Fruit fly (Drosophila melanogaster) whole organism, embryonic: ENCODE data around the gene CG10341.

Experiments used
- BtbVII ChIP-seq: fragments of 200-800 bp; sonication (Bioruptor generic); optimal IDR thresholded peaks from 3 replicates; lab custom pipeline; 2017; ENCODE audit warnings: missing biosample characterization, mild to moderate bottlenecking, missing genetic modification characterization
- CG10147 ChIP-seq: fragments of 200-800 bp; sonication (Bioruptor generic); optimal IDR thresholded peaks from 2 replicates; lab custom pipeline; 2019; ENCODE audit warnings: missing biosample characterization, mild to moderate bottlenecking, missing genetic modification characterization, moderate library complexity
- CG11093 ChIP-seq: fragments of 200-800 bp; sonication (Bioruptor generic); IDR thresholded peaks from 3 replicates; pipeline ENCODE4 v1.3.6; 2022; ENCODE audit warnings: missing biosample characterization, missing genetic modification characterization
- CG11723 ChIP-seq: fragments of 200-800 bp; sonication (Bioruptor generic); optimal IDR thresholded peaks from 2 replicates; lab custom pipeline; 2017; ENCODE audit warnings: missing biosample characterization, mild to moderate bottlenecking, missing genetic modification characterization
- CG12104 ChIP-seq: fragments of 200-800 bp; sonication (Bioruptor generic); optimal IDR thresholded peaks from 3 replicates; lab custom pipeline; 2016; ENCODE audit warnings: missing biosample characterization, missing genetic modification characterization
- CG12299 ChIP-seq: fragments of 200-800 bp; sonication (Bioruptor generic); optimal IDR thresholded peaks from 2 replicates; lab custom pipeline; 2018; ENCODE audit warnings: missing biosample characterization, mild to moderate bottlenecking, missing genetic modification characterization
- CG12659 ChIP-seq: fragments of 200-800 bp; sonication (Bioruptor generic); optimal IDR thresholded peaks from 3 replicates; lab custom pipeline; 2017; ENCODE audit warnings: mild to moderate bottlenecking, missing biosample characterization, missing genetic modification reagents, missing genetic modification characterization
- CG12942 ChIP-seq: fragments of 200-800 bp; sonication (Bioruptor generic); optimal IDR thresholded peaks from 3 replicates; lab custom pipeline; 2016; ENCODE audit warnings: missing biosample characterization, missing genetic modification characterization
- CG14050 ChIP-seq: fragments of 200-800 bp; sonication (Bioruptor generic); IDR thresholded peaks from 3 replicates; pipeline ENCODE4 v1.3.6; 2022; ENCODE audit warnings: missing biosample characterization, missing genetic modification characterization
- CG14667 ChIP-seq: fragments of 200-800 bp; sonication (Bioruptor generic); IDR thresholded peaks from 2 replicates; pipeline ENCODE4 v1.3.6; 2022; ENCODE audit warnings: missing biosample characterization, missing genetic modification characterization
- CG15514 ChIP-seq: fragments of 200-800 bp; sonication (Bioruptor generic); optimal IDR thresholded peaks from 3 replicates; lab custom pipeline; 2017; ENCODE audit warnings: missing biosample characterization, missing genetic modification characterization, mild to moderate bottlenecking, moderate library complexity, missing genetic modification reagents
- CG17612 ChIP-seq: fragments of 200-800 bp; sonication (Bioruptor generic); IDR thresholded peaks from 2 replicates; pipeline ENCODE4 v1.3.6; 2022; ENCODE audit warnings: missing biosample characterization, missing genetic modification characterization
- CG2116 ChIP-seq: fragments of 200-800 bp; sonication (Bioruptor generic); optimal IDR thresholded peaks from 3 replicates; lab custom pipeline; 2018; ENCODE audit warnings: missing biosample characterization, mild to moderate bottlenecking, missing genetic modification characterization
- CG2875 ChIP-seq: fragments of 200-800 bp; sonication (Bioruptor generic); optimal IDR thresholded peaks from 2 replicates; lab custom pipeline; 2017; ENCODE audit warnings: missing biosample characterization, mild to moderate bottlenecking, missing genetic modification characterization, missing genetic modification reagents
- CG3995 ChIP-seq: fragments of 200-800 bp; sonication (Bioruptor generic); optimal IDR thresholded peaks from 3 replicates; lab custom pipeline; 2016; ENCODE audit warnings: missing biosample characterization, missing genetic modification characterization
- CG42726 ChIP-seq: fragments of 200-800 bp; sonication (Bioruptor generic); IDR thresholded peaks from 2 replicates; pipeline ENCODE4 v1.3.6; 2022; ENCODE audit warnings: missing biosample characterization, missing genetic modification characterization; ENCODE audit not compliant: partially characterized antibody
- CG7357 ChIP-seq: fragments of 200-800 bp; sonication (Bioruptor generic); IDR thresholded peaks from 3 replicates; pipeline ENCODE4 v1.3.6; 2022; ENCODE audit warnings: missing biosample characterization, missing genetic modification characterization
- CG7839 ChIP-seq: fragments of 200-800 bp; sonication (Bioruptor generic); optimal IDR thresholded peaks from 3 replicates; lab custom pipeline; 2018; ENCODE audit warnings: missing biosample characterization, mild to moderate bottlenecking, missing genetic modification characterization, moderate library complexity
- CG7963 ChIP-seq: fragments of 200-800 bp; sonication (Bioruptor generic); IDR thresholded peaks from 3 replicates; pipeline ENCODE4 v1.3.6; 2022; ENCODE audit warnings: missing biosample characterization, missing genetic modification characterization; ENCODE audit not compliant: partially characterized antibody
- CG8359 ChIP-seq: fragments of 200-800 bp; sonication (Bioruptor generic); optimal IDR thresholded peaks from 2 replicates; lab custom pipeline; 2017; ENCODE audit warnings: missing biosample characterization, mild to moderate bottlenecking, missing genetic modification characterization, borderline replicate concordance
- D19A ChIP-seq: fragments of 200-800 bp; optimal IDR thresholded peaks from 3 replicates; lab custom pipeline; 2019; ENCODE audit warnings: missing biosample characterization, mild to moderate bottlenecking, missing genetic modification characterization, moderate library complexity
- Dfd ChIP-seq, 2 experiments: fragments of >200 bp; optimal IDR thresholded peaks; 2 replicates each; lab custom pipeline; 2017; ENCODE audit warnings: missing biosample characterization in 2 of 2, missing genetic modification characterization in 2 of 2
- Dip3 ChIP-seq: fragments of 200-800 bp; sonication (Bioruptor generic); optimal IDR thresholded peaks from 3 replicates; lab custom pipeline; 2016; ENCODE audit warnings: missing biosample characterization, missing genetic modification characterization
- Doc2 ChIP-seq: fragments of 200-800 bp; sonication (Bioruptor generic); IDR thresholded peaks from 2 replicates; pipeline ENCODE4 v1.3.6; 2022; ENCODE audit warnings: missing biosample characterization, missing genetic modification characterization
- Gsc ChIP-seq: fragments of 200-800 bp; sonication (Bioruptor generic); IDR thresholded peaks from 2 replicates; pipeline ENCODE4 v1.3.6; 2022; ENCODE audit warnings: missing biosample characterization, missing genetic modification characterization
- HLH54F ChIP-seq: fragments of 200-800 bp; sonication (Bioruptor generic); optimal IDR thresholded peaks from 3 replicates; lab custom pipeline; 2016; ENCODE audit warnings: missing biosample characterization, missing genetic modification characterization
- Mes4 ChIP-seq: fragments of 200-800 bp; sonication (Bioruptor generic); optimal IDR thresholded peaks from 2 replicates; lab custom pipeline; 2016; ENCODE audit warnings: missing biosample characterization, missing genetic modification characterization
- Pdp1 ChIP-seq, 2 experiments: fragments of 200-800 bp; sonication (Bioruptor generic); optimal IDR thresholded peaks; 3 replicates each; lab custom pipeline; 2016; ENCODE audit warnings: missing biosample characterization in 2 of 2, missing genetic modification characterization in 2 of 2, mild to moderate bottlenecking in 1 of 2, moderate library complexity in 1 of 2
- Side ChIP-seq: fragments of 200-800 bp; sonication (Bioruptor generic); optimal IDR thresholded peaks from 2 replicates; lab custom pipeline; 2016; ENCODE audit warnings: missing biosample characterization, missing genetic modification characterization
- Six4 ChIP-seq: fragments of 200-800 bp; sonication (Bioruptor generic); optimal IDR thresholded peaks from 2 replicates; lab custom pipeline; 2016; ENCODE audit warnings: missing biosample characterization, missing genetic modification characterization
- Usf ChIP-seq: fragments of 200-800 bp; sonication (Bioruptor generic); optimal IDR thresholded peaks from 2 replicates; lab custom pipeline; 2017; ENCODE audit warnings: missing genotype, missing biosample characterization, missing genetic modification characterization
- ara ChIP-seq: fragments of 200-800 bp; sonication (Bioruptor generic); IDR thresholded peaks from 2 replicates; pipeline ENCODE4 v1.3.6; 2022; ENCODE audit warnings: missing biosample characterization, missing genetic modification characterization
- cas ChIP-seq: fragments of 200-800 bp; sonication (Bioruptor generic); IDR thresholded peaks from 2 replicates; pipeline ENCODE4 v1.3.6; 2022; ENCODE audit warnings: missing biosample characterization, missing genetic modification characterization
- chif ChIP-seq, 2 experiments: fragments of 200-800 bp; sonication (Bioruptor generic); optimal IDR thresholded peaks; 3 replicates each; lab custom pipeline; 2016; ENCODE audit warnings: missing biosample characterization in 2 of 2, missing genetic modification characterization in 2 of 2
- dysf ChIP-seq: fragments of 200-800 bp; sonication (Bioruptor generic); IDR thresholded peaks from 3 replicates; pipeline ENCODE4 v1.3.6; 2022; ENCODE audit warnings: missing biosample characterization, missing genetic modification characterization
- esg ChIP-seq: fragments of 200-800 bp; sonication (Bioruptor generic); conservative IDR thresholded peaks from 2 replicates; pipeline ENCODE4 v1.3.6; 2022; ENCODE audit warnings: missing biosample characterization, missing genetic modification characterization
- ewg ChIP-seq: fragments of 200-800 bp; sonication (Bioruptor generic); optimal IDR thresholded peaks from 3 replicates; lab custom pipeline; 2017; ENCODE audit warnings: mild to moderate bottlenecking, missing biosample characterization, missing genetic modification reagents, missing genetic modification characterization
- exex ChIP-seq: fragments of 200-800 bp; sonication (Bioruptor generic); optimal IDR thresholded peaks from 4 replicates; lab custom pipeline; 2018; ENCODE audit warnings: missing biosample characterization, mild to moderate bottlenecking, missing genetic modification characterization, moderate library complexity
- gro ChIP-seq: fragments of 200-800 bp; sonication (Bioruptor generic); optimal IDR thresholded peaks from 2 replicates; lab custom pipeline; 2016; ENCODE audit warnings: missing biosample characterization, missing genetic modification characterization
- her ChIP-seq: fragments of 200-800 bp; sonication (Bioruptor generic); optimal IDR thresholded peaks from 2 replicates; lab custom pipeline; 2016; ENCODE audit warnings: missing biosample characterization, missing genetic modification characterization
- ind ChIP-seq: fragments of 200-800 bp; sonication (Bioruptor generic); optimal IDR thresholded peaks from 3 replicates; lab custom pipeline; 2016; ENCODE audit warnings: missing biosample characterization, missing genetic modification characterization
- inv ChIP-seq: fragments of 200-800 bp; sonication (Bioruptor generic); IDR thresholded peaks from 2 replicates; pipeline ENCODE4 v1.3.6; 2022; ENCODE audit warnings: missing biosample characterization, missing genetic modification characterization; ENCODE audit not compliant: partially characterized antibody
- jing ChIP-seq: fragments of 200-800 bp; sonication (Bioruptor generic); optimal IDR thresholded peaks from 2 replicates; lab custom pipeline; 2018; ENCODE audit warnings: missing biosample characterization, mild to moderate bottlenecking, missing genetic modification characterization
- jumu ChIP-seq: fragments of 200-800 bp; sonication (Bioruptor generic); optimal IDR thresholded peaks from 3 replicates; lab custom pipeline; 2016; ENCODE audit warnings: missing biosample characterization, missing genetic modification characterization
- ken ChIP-seq: fragments of 200-800 bp; sonication (Bioruptor generic); IDR thresholded peaks from 3 replicates; pipeline ENCODE4 v1.3.6; 2022; ENCODE audit warnings: missing biosample characterization, missing genetic modification characterization
- lov ChIP-seq, 2 experiments: fragments of 200-800 bp in 1 of 2; fragments of >200 bp in 1 of 2; sonication (Bioruptor generic) in 1 of 2; IDR thresholded peaks in 1 of 2; optimal IDR thresholded peaks in 1 of 2; 2 replicates in 1 of 2; 3 replicates in 1 of 2; pipeline versions ENCODE4 v1.3.6 to Lab custom; 2017 to 2022; ENCODE audit warnings: missing biosample characterization in 1 of 2, missing genetic modification characterization in 1 of 2
- pita ChIP-seq: fragments of 200-800 bp; sonication (Bioruptor generic); optimal IDR thresholded peaks from 2 replicates; lab custom pipeline; 2017; ENCODE audit warnings: missing biosample characterization, mild to moderate bottlenecking, missing genetic modification characterization
- ro ChIP-seq: fragments of 200-800 bp; sonication (Bioruptor generic); IDR thresholded peaks from 2 replicates; pipeline ENCODE4 v1.3.6; 2022; ENCODE audit warnings: missing biosample characterization, missing genetic modification characterization
- stwl ChIP-seq: fragments of 200-800 bp; sonication (Bioruptor generic); optimal IDR thresholded peaks from 3 replicates; lab custom pipeline; 2018; ENCODE audit warnings: missing biosample characterization, mild to moderate bottlenecking, missing genetic modification characterization, moderate library complexity
- vfl ChIP-seq: fragments of 200-800 bp; sonication (Bioruptor generic); optimal IDR thresholded peaks from 2 replicates; lab custom pipeline; 2016; ENCODE audit warnings: missing biosample characterization, missing genetic modification characterization

The CG10341 gene

DNA sequence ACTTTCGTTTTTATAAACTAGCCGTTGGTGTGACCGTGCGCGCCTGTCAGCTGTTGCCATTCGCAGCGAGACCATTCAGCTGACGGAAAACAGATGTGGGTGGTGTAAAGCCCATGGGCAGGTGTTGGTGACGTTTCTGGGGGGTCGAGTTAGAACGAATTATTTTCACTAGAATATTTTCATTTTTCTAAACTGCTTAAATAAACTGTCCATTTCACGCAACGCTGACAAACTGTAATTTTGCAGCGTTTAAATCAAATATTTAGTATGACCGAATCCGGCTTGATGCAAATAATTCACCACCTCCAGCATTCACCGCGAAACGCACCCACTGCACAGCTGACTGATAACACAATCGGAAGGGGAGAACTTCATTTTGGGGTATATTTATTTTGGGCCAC is 3.1 kb upstream of the CG10341 start, which contains the start of the genes CG10383 and CG10338 (continued):
- TF ChIP-seq inv (GFP tag; lab: Robert Waterston, UW) (no peak), Side (GFP tag; lab: Kevin White, UChicago) (peak; percentile 90), CG14667 (GFP tag; lab: Robert Waterston, UW) (peak; percentile 84), gro (GFP tag; lab: Kevin White, UChicago) (peak; percentile 87), Six4 (GFP tag; lab: Kevin White, UChicago) (peak; percentile 75), CG42726 (peak; percentile 38; the same call in 1 of the 2 replicates), CG10147 (GFP tag; lab: Kevin White, UChicago) (peak; percentile 70), cas (GFP tag; lab: Robert Waterston, UW) (peak; percentile 67), vfl (GFP tag; lab: Kevin White, UChicago) (peak; percentile 80), dysf (GFP tag; lab: Robert Waterston, UW) (peak; percentile 89), HLH54F (GFP tag; lab: Kevin White, UChicago) (peak; percentile 91), CG12104 (GFP tag; lab: Kevin White, UChicago) (peak; percentile 71), CG14050 (GFP tag; lab: Robert Waterston, UW) (peak; percentile 87), CG7839 (tag; lab: Kevin White, UChicago) (peak; percentile 80), Mes4 (GFP tag; lab: Kevin White, UChicago) (peak; percentile 70), CG11723 (GFP tag; lab: Kevin White, UChicago) (peak; percentile 62), CG11093 (GFP tag; lab: Robert Waterston, UW) (peak; percentile 76; the same call in 1 of the 3 replicates), Dfd (GFP tag; optimal IDR thresholded peaks at IDR 0.05; lab: Kevin White, UChicago) (no peak), exex (peak; percentile 59), Doc2 (GFP tag; lab: Robert Waterston, UW) (peak; percentile 37; the same call in 1 of the 2 replicates), BtbVII (peak; percentile 65), chif (GFP tag; optimal IDR thresholded peaks at IDR 0.05; lab: Kevin White, UChicago) (peak; percentile 78 to 88), jumu (peak; percentile 94), CG2116 (peak; percentile 73), CG3995 (GFP tag; lab: Kevin White, UChicago) (peak; percentile 18), ara (GFP tag; lab: Robert Waterston, UW) (peak; percentile 81), ewg (GFP tag; lab: Kevin White, UChicago) (peak; percentile 72), pita (no peak), lov (optimal IDR thresholded peaks at IDR 0.05; lab: Kevin White, UChicago) (no peak), lov (GFP tag; IDR thresholded peaks at IDR 0.05; lab: Robert Waterston, UW) (peak; percentile 82), CG12299 (tag; lab: Kevin White, UChicago) (peak; percentile 76), stwl (peak; percentile 64), CG2875 (peak; percentile 54), CG7357 (GFP tag; lab: Robert Waterston, UW) (peak; percentile 65; the same call in 2 of the 3 replicates), jing (GFP tag; lab: Kevin White, UChicago) (peak; percentile 75), her (GFP tag; lab: Kevin White, UChicago) (peak; percentile 89), Gsc (GFP tag; lab: Robert Waterston, UW) (peak; percentile 63), esg (peak; percentile 87), ind (GFP tag; lab: Kevin White, UChicago) (peak; percentile 90), Pdp1 (GFP tag; optimal IDR thresholded peaks at IDR 0.05; lab: Kevin White, UChicago) (peak; percentile 86 to 89), D19A (peak; percentile 51), CG8359 (GFP tag; lab: Kevin White, UChicago) (no peak), CG7963 (no peak), ken (GFP tag; lab: Robert Waterston, UW) (peak; percentile 95), CG17612 (GFP tag; lab: Robert Waterston, UW) (peak; percentile 75), CG12659 (GFP tag; lab: Kevin White, UChicago) (peak; percentile 90), CG15514 (GFP tag; lab: Kevin White, UChicago) (peak; percentile 84), CG12942 (peak; percentile 79), ro (GFP tag; lab: Robert Waterston, UW) (peak; percentile 38; the same call in 1 of the 2 replicates), Usf (GFP tag; lab: Kevin White, UChicago) (peak; percentile 59), Dip3 (GFP tag; lab: Kevin White, UChicago) (peak; percentile 91)
